Worm (Caenorhabditis elegans) whole organism, midembryonic: ENCODE measurements around the gene F33D4.6.

ENCODE experiments used
- T22C8.4 ChIP-seq: fragments of 200-800 bp; sonication (Bioruptor generic); IDR thresholded peaks from 2 replicates; pipeline ENCODE4 v1.3.6; 2022; ENCODE audit warnings: missing genetic modification characterization, missing compliant biosample characterization
- cog-1 ChIP-seq: sonication (generic microtip); optimal IDR thresholded peaks from 2 replicates; lab custom pipeline; 2016; ENCODE audit warnings: missing genetic modification characterization, missing compliant biosample characterization
- tab-1 ChIP-seq: fragments of 200-800 bp; sonication (Bioruptor generic); IDR thresholded peaks from 2 replicates; pipeline ENCODE4 v1.3.6; 2022; ENCODE audit warnings: missing genetic modification characterization, missing compliant biosample characterization

ce11 chrIV:7689326-7689725, 28.5 kb downstream of the F33D4.6 start:
- TF ChIP-seq tab-1 (no peak), T22C8.4 (GFP tag; lab: Robert Waterston, UW) (no peak), cog-1 (no peak)
